Worm (Caenorhabditis elegans) whole organism, midembryonic: ENCODE data around the gene cls-2.

ENCODE experiments used
- T22C8.4 ChIP-seq: fragments of 200-800 bp; sonication (Bioruptor generic); IDR thresholded peaks from 2 replicates; pipeline ENCODE4 v1.3.6; 2022; ENCODE audit warnings: missing genetic modification characterization, missing compliant biosample characterization
- klf-2 ChIP-seq: fragments of 200-800 bp; sonication (Bioruptor generic); conservative IDR thresholded peaks from 2 replicates; pipeline ENCODE4 v1.3.6; 2022; ENCODE audit warnings: missing genetic modification reagents, missing genetic modification characterization, missing compliant biosample characterization

- no peak for TF ChIP-seq klf-2 (GFP tag; lab: Robert Waterston, UW)
- no peak for TF ChIP-seq T22C8.4 (GFP tag; lab: Robert Waterston, UW)
Measured at ce11 chrIII:9054414-9055147, at the start of gene cls-2.
